Fruit fly (Drosophila melanogaster) whole organism, pupa: ENCODE measurements around the gene Ptp69D.

ENCODE experiments used
- CG10348 ChIP-seq: fragments of 200-800 bp; sonication (Bioruptor generic); IDR thresholded peaks from 2 replicates; pipeline ENCODE4 v1.3.6; 2022; ENCODE audit warnings: missing biosample characterization, missing genetic modification characterization
- CG12605 ChIP-seq: fragments of 200-800 bp; sonication (Bioruptor generic); IDR thresholded peaks from 2 replicates; pipeline ENCODE4 v1.3.6; 2022; ENCODE audit warnings: missing biosample characterization, missing genetic modification characterization
- CG13204 ChIP-seq: fragments of 200-800 bp; sonication (Bioruptor generic); optimal IDR thresholded peaks from 2 replicates; lab custom pipeline; 2018; ENCODE audit warnings: missing biosample characterization, mild to moderate bottlenecking, missing genetic modification characterization, moderate library complexity
- CG14655 ChIP-seq: fragments of 200-800 bp; sonication (Bioruptor generic); optimal IDR thresholded peaks from 3 replicates; lab custom pipeline; 2017; ENCODE audit warnings: mild to moderate bottlenecking, missing biosample characterization, missing genetic modification reagents, missing genetic modification characterization
- CG15710 ChIP-seq: fragments of 200-800 bp; sonication (Bioruptor generic); optimal IDR thresholded peaks from 2 replicates; lab custom pipeline; 2018; ENCODE audit warnings: missing biosample characterization, mild to moderate bottlenecking, missing genetic modification characterization, moderate library complexity
- CG17806 ChIP-seq: fragments of 200-800 bp; sonication (Bioruptor generic); optimal IDR thresholded peaks from 2 replicates; lab custom pipeline; 2018; ENCODE audit warnings: missing biosample characterization, mild to moderate bottlenecking, missing genetic modification characterization, moderate library complexity
- CG32121 ChIP-seq: fragments of 200-800 bp; sonication (Bioruptor generic); IDR thresholded peaks from 2 replicates; pipeline ENCODE4 v1.3.6; 2022; ENCODE audit warnings: missing biosample characterization, missing genetic modification characterization
- CG34367 ChIP-seq: fragments of 200-800 bp; sonication (Bioruptor generic); optimal IDR thresholded peaks from 2 replicates; lab custom pipeline; 2018; ENCODE audit warnings: missing biosample characterization, mild to moderate bottlenecking, missing genetic modification characterization
- CG4496 ChIP-seq: fragments of 200-800 bp; sonication (Bioruptor generic); IDR thresholded peaks from 3 replicates; pipeline ENCODE4 v1.3.6; 2022; ENCODE audit warnings: missing biosample characterization, missing genetic modification characterization
- CG8159 ChIP-seq: fragments of 200-800 bp; sonication (Bioruptor generic); optimal IDR thresholded peaks from 3 replicates; lab custom pipeline; 2018; ENCODE audit warnings: missing biosample characterization, mild to moderate bottlenecking, missing genetic modification characterization, moderate library complexity
- CG8301 ChIP-seq: fragments of 200-800 bp; sonication (Bioruptor generic); optimal IDR thresholded peaks from 2 replicates; lab custom pipeline; 2018; ENCODE audit warnings: missing biosample characterization, mild to moderate bottlenecking, missing genetic modification characterization
- CG9948 ChIP-seq: fragments of 200-800 bp; sonication (Bioruptor generic); optimal IDR thresholded peaks from 2 replicates; lab custom pipeline; 2018; ENCODE audit warnings: missing biosample characterization, mild to moderate bottlenecking, missing genetic modification characterization, moderate library complexity
- D1 ChIP-seq: fragments of 200-800 bp; sonication (Bioruptor generic); optimal IDR thresholded peaks from 2 replicates; lab custom pipeline; 2018; ENCODE audit warnings: missing biosample characterization, mild to moderate bottlenecking, missing genetic modification characterization, moderate library complexity
- EcR ChIP-seq: fragments of 200-800 bp; sonication (Bioruptor generic); optimal IDR thresholded peaks from 3 replicates; lab custom pipeline; 2019; ENCODE audit warnings: missing biosample characterization, missing genetic modification characterization, mild to moderate bottlenecking, moderate library complexity, missing genetic modification reagents
- Ets98B ChIP-seq: fragments of 200-800 bp; sonication (Bioruptor generic); IDR thresholded peaks from 2 replicates; pipeline ENCODE4 v1.3.6; 2022; ENCODE audit warnings: missing biosample characterization, missing genetic modification characterization
- Pif1A ChIP-seq: fragments of 200-800 bp; sonication (Bioruptor generic); optimal IDR thresholded peaks from 3 replicates; lab custom pipeline; 2016; ENCODE audit warnings: missing biosample characterization, missing genetic modification characterization
- Pif1B ChIP-seq: fragments of 200-800 bp; sonication (Bioruptor generic); optimal IDR thresholded peaks from 3 replicates; lab custom pipeline; 2016; ENCODE audit warnings: missing biosample characterization, missing genetic modification characterization
- Snoo ChIP-seq: fragments of 200-800 bp; sonication (Bioruptor generic); optimal IDR thresholded peaks from 3 replicates; lab custom pipeline; 2017; ENCODE audit warnings: missing biosample characterization, mild to moderate bottlenecking, missing genetic modification characterization, inconsistent platforms
- fd96Ca ChIP-seq: fragments of 200-800 bp; sonication (Bioruptor generic); IDR thresholded peaks from 3 replicates; pipeline ENCODE4 v1.3.6; 2022; ENCODE audit warnings: missing biosample characterization, missing genetic modification characterization
- gl ChIP-seq: fragments of 200-800 bp; sonication (Bioruptor generic); optimal IDR thresholded peaks from 2 replicates; lab custom pipeline; 2018; ENCODE audit warnings: missing biosample characterization, mild to moderate bottlenecking, missing genetic modification characterization
- rn ChIP-seq: fragments of 200-800 bp; sonication (Bioruptor generic); IDR thresholded peaks from 2 replicates; pipeline ENCODE4 v1.3.6; 2022; ENCODE audit warnings: missing biosample characterization, missing genetic modification characterization

The Ptp69D gene

dm6 chr3L:12694539-12695525 is 39.9 kb upstream of the Ptp69D start:
- TF ChIP-seq CG14655 (GFP tag; lab: Kevin White, UChicago) (no peak), CG9948 (tag; lab: Kevin White, UChicago) (no peak), rn (no peak), D1 (tag; lab: Kevin White, UChicago) (no peak), CG13204 (GFP tag; lab: Kevin White, UChicago) (no peak), gl (tag; lab: Kevin White, UChicago) (no peak), Pif1B (no peak), CG10348 (GFP tag; lab: Robert Waterston, UW) (no peak), Ets98B (GFP tag; lab: Robert Waterston, UW) (no peak), CG12605 (GFP tag; lab: Robert Waterston, UW) (no peak), CG34367 (tag; lab: Kevin White, UChicago) (no peak), fd96Ca (GFP tag; lab: Robert Waterston, UW) (no peak)

- TF ChIP-seq EcR (no peak), Ets98B (GFP tag; lab: Robert Waterston, UW) (no peak), CG9948 (tag; lab: Kevin White, UChicago) (no peak), CG34367 (tag; lab: Kevin White, UChicago) (no peak), CG12605 (GFP tag; lab: Robert Waterston, UW) (no peak), CG15710 (tag; lab: Kevin White, UChicago) (no peak), rn (no peak), CG14655 (GFP tag; lab: Kevin White, UChicago) (no peak), CG8301 (tag; lab: Kevin White, UChicago) (no peak), fd96Ca (GFP tag; lab: Robert Waterston, UW) (no peak), CG4496 (GFP tag; lab: Robert Waterston, UW) (no peak), CG13204 (GFP tag; lab: Kevin White, UChicago) (no peak), Pif1A (GFP tag; lab: Kevin White, UChicago) (no peak), CG32121 (GFP tag; lab: Robert Waterston, UW) (no peak), D1 (tag; lab: Kevin White, UChicago) (no peak), Pif1B (no peak), gl (tag; lab: Kevin White, UChicago) (no peak)
These were observed 39.0 kb upstream of the Ptp69D start for dm6 chr3L:12695695-12696094.

dm6 chr3L:12696503-12696902 is 38.2 kb upstream of the Ptp69D start:
- TF ChIP-seq D1 (tag; lab: Kevin White, UChicago) (no peak), CG12605 (GFP tag; lab: Robert Waterston, UW) (no peak), CG13204 (GFP tag; lab: Kevin White, UChicago) (no peak)

- TF ChIP-seq CG8159 (tag; lab: Kevin White, UChicago) (no peak), CG34367 (tag; lab: Kevin White, UChicago) (no peak), CG8301 (tag; lab: Kevin White, UChicago) (no peak), fd96Ca (GFP tag; lab: Robert Waterston, UW) (no peak), gl (tag; lab: Kevin White, UChicago) (no peak), Ets98B (GFP tag; lab: Robert Waterston, UW) (no peak), CG10348 (GFP tag; lab: Robert Waterston, UW) (no peak), CG14655 (GFP tag; lab: Kevin White, UChicago) (no peak)
These were observed 37.2 kb upstream of the Ptp69D start for dm6 chr3L:12697531-12697930.

- TF ChIP-seq CG4496 (GFP tag; lab: Robert Waterston, UW), result no peak
- no peak for TF ChIP-seq EcR
- TF ChIP-seq CG34367 (tag; lab: Kevin White, UChicago), result no peak
These were observed 36.5 kb upstream of the Ptp69D start for dm6 chr3L:12698236-12698635.

dm6 chr3L:12700509-12700995 is 34.2 kb upstream of the Ptp69D start:
- TF ChIP-seq D1 (tag; lab: Kevin White, UChicago), result no peak
- no peak for TF ChIP-seq CG13204 (GFP tag; lab: Kevin White, UChicago)
- TF ChIP-seq CG15710 (tag; lab: Kevin White, UChicago), result no peak
- no peak for TF ChIP-seq CG10348 (GFP tag; lab: Robert Waterston, UW)
- no peak for TF ChIP-seq Pif1A (GFP tag; lab: Kevin White, UChicago)
- no peak for TF ChIP-seq CG14655 (GFP tag; lab: Kevin White, UChicago)
- TF ChIP-seq EcR, result no peak
- TF ChIP-seq CG8301 (tag; lab: Kevin White, UChicago), result no peak
- no peak for TF ChIP-seq Snoo
- no peak for TF ChIP-seq CG8159 (tag; lab: Kevin White, UChicago)
- TF ChIP-seq gl (tag; lab: Kevin White, UChicago), result no peak
- TF ChIP-seq CG17806, result no peak
- no peak for TF ChIP-seq Ets98B (GFP tag; lab: Robert Waterston, UW)
- TF ChIP-seq CG4496 (GFP tag; lab: Robert Waterston, UW), result no peak
- TF ChIP-seq fd96Ca (GFP tag; lab: Robert Waterston, UW), result no peak
- no peak for TF ChIP-seq CG32121 (GFP tag; lab: Robert Waterston, UW)
- TF ChIP-seq CG34367 (tag; lab: Kevin White, UChicago), result no peak
- no peak for TF ChIP-seq CG12605 (GFP tag; lab: Robert Waterston, UW)
- TF ChIP-seq rn, result no peak
- TF ChIP-seq Pif1B, result no peak
